Fruit fly (Drosophila melanogaster): ENCODE data around the gene Cpr67Fb.

DNA sequence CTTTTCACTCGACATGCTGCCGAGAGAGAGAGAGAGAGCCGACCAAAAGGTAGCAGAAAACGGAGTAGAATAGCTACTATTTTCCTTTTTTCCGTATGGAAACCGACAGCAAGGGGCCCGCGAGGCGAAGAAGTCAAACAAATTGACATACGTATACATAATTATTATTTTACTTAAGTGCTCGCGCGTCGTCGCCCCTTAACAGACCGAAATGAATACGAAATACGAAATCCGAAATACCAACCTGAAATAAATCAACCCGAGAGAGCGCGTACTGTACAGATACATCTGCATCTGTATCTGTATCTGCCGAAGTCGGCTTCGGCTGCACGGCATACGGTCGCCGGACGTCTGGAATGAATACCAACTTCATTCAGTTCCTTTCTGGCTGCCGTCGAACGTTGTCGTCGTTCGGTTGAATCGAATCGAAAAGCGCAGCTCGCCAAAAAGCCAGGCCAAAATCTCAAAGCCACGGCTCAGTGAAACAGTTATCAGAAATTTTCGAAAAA is 36.4 kb upstream of the Cpr67Fb start:
- no peak for TF ChIP-seq CTCF (optimal IDR thresholded peaks at IDR 0.05)
- TF ChIP-seq CG8478 (optimal IDR thresholded peaks at IDR 0.05) = no peak
